Worm (Caenorhabditis elegans) whole organism, young adult: ENCODE measurements around the gene bgal-1.

Experiments used
- F10E7.11 ChIP-seq: sonication (generic microtip); optimal IDR thresholded peaks from 2 replicates; lab custom pipeline; 2017; ENCODE audit warnings: mild to moderate bottlenecking, missing genetic modification characterization, moderate library complexity, missing compliant biosample characterization
- F49E8.2 ChIP-seq: sonication (generic microtip); optimal IDR thresholded peaks from 3 replicates; lab custom pipeline; 2017; ENCODE audit warnings: missing genetic modification characterization, mild to moderate bottlenecking, missing compliant biosample characterization, antibody characterized with exemption, moderate library complexity; ENCODE audit not compliant: insufficient read depth
- Y95B8A.8 ChIP-seq: fragments of 200-800 bp; sonication (Bioruptor generic); IDR thresholded peaks from 2 replicates; pipeline ENCODE4 v1.3.6; 2022; ENCODE audit warnings: missing genetic modification reagents, missing genetic modification characterization, missing compliant biosample characterization
- ama-1 ChIP-seq, 3 experiments: fragments of 150-350 bp in 1 of 3; sonication (generic microtip) in 2 of 3; optimal IDR thresholded peaks; 2 replicates each; lab custom pipeline; 2014 to 2018; ENCODE audit warnings: missing biosample characterization in 2 of 3, missing genetic modification characterization in 2 of 3, missing genetic modification reagents in 2 of 3
- dpl-1 ChIP-seq: fragments of 150-350 bp; optimal IDR thresholded peaks from 2 replicates; lab custom pipeline; 2014; ENCODE audit warnings: missing biosample characterization, missing genetic modification reagents, missing genetic modification characterization
- lag-1 ChIP-seq: fragments of 200-800 bp; sonication (Bioruptor generic); IDR thresholded peaks from 2 replicates; pipeline ENCODE4 v1.3.6; 2022; ENCODE audit warnings: missing genetic modification reagents, missing genetic modification characterization, missing compliant biosample characterization
- nfya-2 ChIP-seq: fragments of 200-800 bp; sonication (Bioruptor generic); IDR thresholded peaks from 2 replicates; pipeline ENCODE4 v1.3.6; 2022; ENCODE audit warnings: missing genetic modification reagents, missing genetic modification characterization, missing compliant biosample characterization
- tbx-9 ChIP-seq: sonication (generic microtip); optimal IDR thresholded peaks from 2 replicates; lab custom pipeline; 2016; ENCODE audit warnings: borderline replicate concordance, missing genetic modification characterization, inconsistent platforms, missing compliant biosample characterization
- tlf-1 ChIP-seq: fragments of 200-800 bp; sonication (Bioruptor generic); optimal IDR thresholded peaks from 2 replicates; lab custom pipeline; 2018; ENCODE audit warnings: mild to moderate bottlenecking, missing genetic modification characterization, missing compliant biosample characterization

DNA sequence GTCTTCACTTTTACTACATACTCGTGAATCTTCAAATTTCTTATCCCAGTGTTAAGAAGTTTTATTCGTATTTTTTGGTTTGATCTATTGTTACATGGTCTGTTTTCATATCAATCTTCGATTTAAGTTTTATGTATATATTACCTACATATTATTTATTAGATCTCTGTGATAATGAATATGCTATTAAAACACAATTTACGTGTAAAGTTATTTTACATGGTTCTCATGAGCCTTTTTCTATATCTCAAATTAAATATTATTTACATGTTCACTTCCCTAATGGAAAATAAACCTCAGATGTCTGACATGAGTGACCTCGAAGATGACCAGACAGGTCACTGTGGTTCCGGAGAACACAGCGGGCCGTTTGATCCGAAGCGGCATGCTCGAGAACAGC lies 18.7 kb upstream of the bgal-1 start, which contains the start of gene mxl-1:
- TF ChIP-seq ama-1 (optimal IDR thresholded peaks at IDR 0.05; lab: Kevin White, UChicago): no peak
- no peak for TF ChIP-seq ama-1 (GFP tag; optimal IDR thresholded peaks at IDR 0.05; lab: Kevin White, UChicago)
- no peak for TF ChIP-seq dpl-1 (GFP tag; lab: Kevin White, UChicago)
- no peak for TF ChIP-seq F49E8.2 (tag; lab: Kevin White, UChicago)
- no peak for TF ChIP-seq Y95B8A.8
- TF ChIP-seq F10E7.11 (tag; lab: Kevin White, UChicago): no peak
- TF ChIP-seq tbx-9 (tag; lab: Kevin White, UChicago): no peak
- TF ChIP-seq nfya-2 (GFP tag; lab: Robert Waterston, UW): no peak
- TF ChIP-seq lag-1 (GFP tag; lab: Robert Waterston, UW): no peak
- TF ChIP-seq tlf-1: no peak
